Worm (Caenorhabditis elegans): ENCODE measurements around the gene dnj-14.

DNA sequence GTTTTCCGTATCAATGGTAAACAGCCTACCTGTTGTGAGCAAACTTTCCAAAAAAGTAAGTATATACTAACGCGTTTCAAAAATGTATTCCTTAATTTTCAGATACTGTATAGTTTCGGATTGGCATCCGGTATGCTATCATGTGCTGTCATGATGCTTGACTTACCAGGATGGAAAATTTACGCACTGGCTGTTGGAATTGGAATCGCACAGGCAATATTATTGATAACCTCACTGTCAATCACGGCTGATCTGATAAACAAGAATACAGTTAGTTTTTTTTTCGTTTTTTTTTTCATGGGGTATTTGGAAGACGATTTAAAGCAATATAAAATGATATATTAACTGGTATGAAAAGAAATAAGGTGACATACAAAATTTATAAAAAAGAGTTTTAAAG, 39.7 kb downstream of the dnj-14 start:
- TF ChIP-seq hlh-17 (GFP tag; optimal IDR thresholded peaks at IDR 0.05; ENCODE audit: borderline replicate concordance) (no peak), hlh-4 (tag; optimal IDR thresholded peaks at IDR 0.05) (no peak), vab-15 (tag; optimal IDR thresholded peaks at IDR 0.05) (no peak), unc-86 (tag; optimal IDR thresholded peaks at IDR 0.05) (no peak), fkh-10 (GFP tag; optimal IDR thresholded peaks at IDR 0.05) (no peak), pag-3 (tag; optimal IDR thresholded peaks at IDR 0.05; ENCODE audit: borderline replicate concordance, insufficient read depth) (no peak)
